Worm (Caenorhabditis elegans): ENCODE results near the gene srt-31.

srt-31 gene

DNA sequence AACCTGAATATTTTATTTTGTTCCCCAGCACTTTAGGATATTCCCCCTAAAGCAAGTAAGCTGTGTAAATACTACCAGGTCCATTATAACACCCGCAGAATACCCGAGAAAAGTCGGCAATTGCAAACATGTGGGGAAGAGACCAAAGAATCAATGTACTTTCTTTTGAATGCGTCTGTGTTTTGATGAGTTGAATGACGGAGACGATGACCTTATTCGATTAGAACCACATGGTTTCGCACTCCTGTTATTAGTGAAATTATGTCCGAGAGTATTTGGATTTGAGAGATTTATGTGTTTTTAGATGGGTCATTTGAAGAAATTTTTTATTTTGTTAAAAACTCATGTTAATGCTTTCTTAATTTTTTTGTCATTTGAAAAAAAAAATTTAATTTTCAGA lies 7.3 kb upstream of the srt-31 start:
- TF ChIP-seq ztf-29 (GFP tag; IDR thresholded peaks at IDR 0.05): no peak

DNA sequence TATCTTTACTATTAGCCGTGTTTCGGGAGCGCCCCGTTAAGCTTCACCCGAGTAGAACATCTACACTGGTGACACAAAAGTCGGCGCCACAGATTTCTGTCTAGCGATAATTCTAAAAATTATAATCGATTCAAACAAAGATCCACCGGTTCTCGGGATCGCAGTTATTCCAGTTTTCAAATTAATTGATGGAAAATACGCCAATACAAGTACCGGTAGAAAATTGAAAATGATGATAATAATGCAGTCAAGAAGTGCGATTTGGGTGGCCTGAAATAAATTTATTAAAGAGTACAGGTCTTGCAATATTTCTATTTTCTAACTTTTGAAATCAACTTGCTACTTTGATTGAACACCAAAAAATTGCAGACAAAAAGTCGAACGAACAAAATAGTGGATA lies 5.2 kb upstream of the srt-31 start:
- no peak for TF ChIP-seq cog-1 (tag; optimal IDR thresholded peaks at IDR 0.05)
- TF ChIP-seq tab-1 (GFP tag; IDR thresholded peaks at IDR 0.05): no peak
- no peak for TF ChIP-seq med-1 (GFP tag; optimal IDR thresholded peaks at IDR 0.05; ENCODE audit: insufficient read depth)
- no peak for TF ChIP-seq ref-1 (GFP tag; conservative IDR thresholded peaks at IDR 0.05)
- no peak for TF ChIP-seq T22C8.4 (GFP tag; IDR thresholded peaks at IDR 0.05)
- TF ChIP-seq ztf-29 (GFP tag; IDR thresholded peaks at IDR 0.05): no peak
- TF ChIP-seq ztf-23 (GFP tag; IDR thresholded peaks at IDR 0.05): no peak
- no peak for TF ChIP-seq klf-2 (GFP tag; conservative IDR thresholded peaks at IDR 0.05)
- no peak for TF ChIP-seq flt-1 (GFP tag; IDR thresholded peaks at IDR 0.05)

DNA sequence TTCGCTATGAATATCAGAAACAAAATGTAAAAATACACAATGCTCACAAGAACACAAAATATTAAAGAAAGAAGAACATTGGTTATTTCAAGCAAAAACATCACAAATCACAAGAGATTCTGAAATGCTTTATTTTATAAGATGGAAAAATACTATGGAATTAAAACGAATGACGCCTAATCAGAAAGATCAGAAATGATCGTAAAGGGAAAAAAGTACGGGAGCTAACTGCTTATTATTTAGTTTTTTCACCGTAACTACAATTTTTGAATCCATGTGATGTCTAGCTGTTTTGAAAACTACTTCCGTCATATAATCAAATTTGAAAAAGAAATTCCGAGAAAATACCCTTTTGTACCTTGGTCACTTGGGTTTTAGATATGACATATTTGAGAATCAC lies 4.2 kb upstream of the srt-31 start, which contains the start of gene srbc-57:
Gene srbc-57 (minus strand): TSS at position 101 of the 400 bp plus-strand sequence.
- no peak for TF ChIP-seq ref-1 (GFP tag; conservative IDR thresholded peaks at IDR 0.05)
- TF ChIP-seq ztf-23 (GFP tag; IDR thresholded peaks at IDR 0.05): no peak
- no peak for TF ChIP-seq ztf-29 (GFP tag; IDR thresholded peaks at IDR 0.05)
- no peak for TF ChIP-seq tab-1 (GFP tag; IDR thresholded peaks at IDR 0.05)
- no peak for TF ChIP-seq cog-1 (tag; optimal IDR thresholded peaks at IDR 0.05)
- TF ChIP-seq med-1 (GFP tag; optimal IDR thresholded peaks at IDR 0.05; ENCODE audit: insufficient read depth): no peak
- TF ChIP-seq klf-2 (GFP tag; conservative IDR thresholded peaks at IDR 0.05): no peak
- no peak for TF ChIP-seq T22C8.4 (GFP tag; IDR thresholded peaks at IDR 0.05)
- TF ChIP-seq flt-1 (GFP tag; IDR thresholded peaks at IDR 0.05): no peak

DNA sequence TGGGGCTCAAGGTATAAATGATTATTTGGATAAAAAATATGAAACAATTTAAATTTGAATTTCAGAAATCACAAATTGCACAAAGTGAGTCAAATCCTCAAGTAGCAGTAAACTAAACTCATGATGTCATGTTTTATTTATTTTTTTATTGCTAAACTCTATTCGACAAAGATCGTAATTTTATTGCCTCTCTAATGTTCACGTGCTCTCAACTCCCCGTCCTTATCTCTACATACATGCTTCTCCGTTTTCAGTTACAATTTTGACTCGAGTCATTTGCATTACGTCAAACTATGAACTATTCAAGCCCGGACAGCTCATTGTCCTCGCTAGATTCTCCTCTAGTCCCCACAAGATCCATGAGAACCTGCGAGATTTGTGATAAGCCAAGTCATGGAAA lies 1.8 kb downstream of the srt-31 start, which contains the start of gene nhr-99:
Gene nhr-99 (plus strand): TSS at position 263 of the 400 bp plus-strand sequence.
- no peak for TF ChIP-seq ztf-29 (GFP tag; IDR thresholded peaks at IDR 0.05)
- no peak for TF ChIP-seq cog-1 (tag; optimal IDR thresholded peaks at IDR 0.05)
- no peak for TF ChIP-seq ref-1 (GFP tag; conservative IDR thresholded peaks at IDR 0.05)
- no peak for TF ChIP-seq ztf-23 (GFP tag; IDR thresholded peaks at IDR 0.05)
- no peak for TF ChIP-seq flt-1 (GFP tag; IDR thresholded peaks at IDR 0.05)
- TF ChIP-seq T22C8.4 (GFP tag; IDR thresholded peaks at IDR 0.05): no peak
- TF ChIP-seq klf-2 (GFP tag; conservative IDR thresholded peaks at IDR 0.05): no peak
- TF ChIP-seq med-1 (GFP tag; optimal IDR thresholded peaks at IDR 0.05; ENCODE audit: insufficient read depth): no peak
- TF ChIP-seq tab-1 (GFP tag; IDR thresholded peaks at IDR 0.05): no peak

DNA sequence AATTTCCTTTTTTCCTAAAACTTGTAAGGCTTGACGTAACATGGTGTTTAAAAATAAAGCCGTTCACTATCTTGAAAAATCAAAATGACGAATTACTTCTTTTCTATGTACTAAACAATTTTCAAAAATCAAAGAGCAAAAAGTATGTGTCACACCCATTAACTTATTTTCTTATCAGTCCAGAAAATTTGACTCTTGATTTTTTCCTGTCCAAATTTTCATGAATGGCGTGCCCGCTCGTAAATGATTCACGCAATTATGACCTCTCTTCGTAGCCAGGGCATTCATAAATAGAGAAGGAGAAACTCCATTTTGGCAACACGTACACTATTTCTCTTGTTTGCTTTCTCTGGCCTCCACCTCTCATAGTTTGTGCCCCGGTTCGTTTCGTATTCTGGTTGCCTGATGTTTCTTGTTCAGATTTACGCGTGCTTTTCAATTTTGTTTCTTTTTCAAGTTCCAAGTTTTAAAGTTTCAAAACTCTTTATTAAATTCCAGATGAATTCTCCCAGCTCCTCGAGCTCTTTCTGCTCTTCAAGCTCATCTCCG lies 5.0 kb downstream of the srt-31 start, which contains the start of gene nhr-55:
Gene nhr-55 (plus strand): TSS at position 499 of the 549 bp plus-strand sequence.
- no peak for TF ChIP-seq cog-1 (tag; optimal IDR thresholded peaks at IDR 0.05)
- no peak for TF ChIP-seq ztf-23 (GFP tag; IDR thresholded peaks at IDR 0.05)
- TF ChIP-seq T22C8.4 (GFP tag; IDR thresholded peaks at IDR 0.05): no peak

DNA sequence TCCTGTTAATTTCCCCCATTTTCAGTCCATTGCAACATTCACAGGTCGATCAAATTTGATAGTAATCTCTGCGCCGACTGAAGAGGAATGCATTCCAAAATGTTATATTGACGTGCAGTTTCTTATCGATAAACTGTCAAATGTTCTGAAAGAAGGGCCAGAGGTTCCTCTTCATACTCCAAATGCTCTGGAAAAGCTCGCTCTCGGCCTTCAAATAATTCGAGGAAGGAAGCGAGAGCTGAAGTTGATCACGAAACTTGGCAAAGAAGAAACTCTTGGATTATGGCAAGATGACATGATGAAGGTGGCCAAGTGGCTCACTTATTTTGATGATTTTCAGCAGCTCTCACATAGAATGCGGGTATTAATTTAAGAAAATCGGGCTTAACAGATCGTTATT lies 6.4 kb downstream of the srt-31 start:
- TF ChIP-seq ref-1 (GFP tag; conservative IDR thresholded peaks at IDR 0.05): no peak
- TF ChIP-seq cog-1 (tag; optimal IDR thresholded peaks at IDR 0.05): no peak
- no peak for TF ChIP-seq klf-2 (GFP tag; conservative IDR thresholded peaks at IDR 0.05)
- no peak for TF ChIP-seq flt-1 (GFP tag; IDR thresholded peaks at IDR 0.05)
- TF ChIP-seq tab-1 (GFP tag; IDR thresholded peaks at IDR 0.05): no peak
- TF ChIP-seq ztf-29 (GFP tag; IDR thresholded peaks at IDR 0.05): no peak
- TF ChIP-seq ztf-23 (GFP tag; IDR thresholded peaks at IDR 0.05): no peak
- no peak for TF ChIP-seq T22C8.4 (GFP tag; IDR thresholded peaks at IDR 0.05)
- TF ChIP-seq med-1 (GFP tag; optimal IDR thresholded peaks at IDR 0.05; ENCODE audit: insufficient read depth): no peak

DNA sequence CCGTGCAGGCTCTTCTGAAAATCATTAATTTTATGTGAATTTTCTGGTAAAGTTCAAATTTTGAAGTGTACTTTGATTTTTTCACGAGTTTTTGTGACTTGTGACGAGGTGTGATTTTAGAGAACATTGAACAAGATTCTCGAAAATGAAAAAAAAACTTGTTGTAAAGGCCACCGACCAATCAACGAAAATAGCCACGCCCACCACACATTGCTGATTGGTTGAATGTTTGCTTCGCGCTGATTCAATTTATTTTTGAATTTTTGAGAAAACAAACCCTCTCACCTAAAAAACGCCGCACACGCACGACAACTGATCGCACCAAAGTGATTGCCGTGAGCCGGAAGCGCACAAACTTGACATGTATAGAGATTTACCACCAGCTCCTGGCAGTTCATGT lies 10.2 kb downstream of the srt-31 start:
- TF ChIP-seq ztf-29 (GFP tag; IDR thresholded peaks at IDR 0.05) (no peak), med-1 (GFP tag; optimal IDR thresholded peaks at IDR 0.05; ENCODE audit: insufficient read depth) (no peak), klf-2 (GFP tag; conservative IDR thresholded peaks at IDR 0.05) (no peak), T22C8.4 (GFP tag; IDR thresholded peaks at IDR 0.05) (no peak), ztf-23 (GFP tag; IDR thresholded peaks at IDR 0.05) (no peak), flt-1 (GFP tag; IDR thresholded peaks at IDR 0.05) (no peak)

DNA sequence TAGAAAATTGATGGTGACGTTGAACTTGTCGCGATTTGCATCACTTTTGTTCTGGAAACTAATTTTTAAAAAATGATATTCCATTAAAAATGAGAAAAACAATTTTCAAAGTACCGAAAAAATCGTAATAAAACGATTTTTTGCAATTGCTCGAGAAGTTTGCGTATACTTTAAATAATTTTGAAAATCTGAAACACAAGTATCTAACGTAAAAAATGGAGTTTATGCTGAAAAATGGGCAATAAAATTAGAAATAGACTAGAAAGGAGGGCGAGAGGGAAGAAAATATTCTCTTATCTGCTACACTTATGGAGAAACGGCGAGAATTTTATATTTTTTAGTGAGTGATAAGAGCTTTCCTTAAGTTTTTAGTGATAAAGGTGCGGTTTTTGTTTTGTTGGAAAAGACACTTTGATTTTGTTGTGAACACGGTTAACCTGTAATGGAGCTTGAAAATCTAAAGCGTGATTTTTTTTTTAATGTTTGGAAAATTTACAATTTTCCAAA lies 10.7 kb downstream of the srt-31 start, which contains the start of gene nhr-130:
Gene nhr-130 (minus strand): TSS at position 51 of the 507 bp plus-strand sequence.
- TF ChIP-seq flt-1 (GFP tag; IDR thresholded peaks at IDR 0.05): no peak
- no peak for TF ChIP-seq med-1 (GFP tag; optimal IDR thresholded peaks at IDR 0.05; ENCODE audit: insufficient read depth)

DNA sequence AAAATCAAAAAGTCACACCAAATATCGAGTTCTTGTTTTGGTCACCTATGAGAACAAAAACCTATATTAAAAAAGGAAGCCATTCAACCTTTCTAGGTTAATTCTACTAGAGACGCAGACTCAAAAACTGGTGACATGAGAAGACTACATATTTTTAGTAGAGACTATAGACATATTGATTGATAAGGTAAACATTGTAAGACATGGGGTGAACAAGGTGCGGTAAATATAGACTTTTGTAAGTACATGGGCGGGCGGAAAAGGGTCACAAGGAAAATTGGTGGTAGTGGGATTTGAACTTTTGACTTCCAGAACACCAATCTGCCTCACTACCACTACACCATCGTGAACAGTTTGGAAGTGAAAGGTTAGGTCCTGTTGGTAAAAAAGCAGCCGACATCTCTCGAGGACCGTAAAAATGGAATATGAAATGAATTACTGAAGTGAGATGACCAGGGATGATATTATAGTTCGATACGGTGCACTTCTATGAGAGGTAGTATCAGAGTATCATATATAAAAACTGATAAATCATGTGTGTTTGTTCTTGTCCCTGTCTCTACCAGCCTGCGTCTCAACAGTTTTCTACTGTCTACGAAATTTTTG lies 11.7 kb downstream of the srt-31 start, which contains the start of gene nhr-212:
Gene nhr-212 (plus strand): TSS at position 573 of the 606 bp plus-strand sequence.
- no peak for TF ChIP-seq flt-1 (GFP tag; IDR thresholded peaks at IDR 0.05)
- no peak for TF ChIP-seq med-1 (GFP tag; optimal IDR thresholded peaks at IDR 0.05; ENCODE audit: insufficient read depth)
- TF ChIP-seq ztf-29 (GFP tag; IDR thresholded peaks at IDR 0.05): no peak
- TF ChIP-seq klf-2 (GFP tag; conservative IDR thresholded peaks at IDR 0.05): no peak
- no peak for TF ChIP-seq T22C8.4 (GFP tag; IDR thresholded peaks at IDR 0.05)
- no peak for TF ChIP-seq ref-1 (GFP tag; conservative IDR thresholded peaks at IDR 0.05)
- no peak for TF ChIP-seq tab-1 (GFP tag; IDR thresholded peaks at IDR 0.05)
- no peak for TF ChIP-seq cog-1 (tag; optimal IDR thresholded peaks at IDR 0.05)
- no peak for TF ChIP-seq ztf-23 (GFP tag; IDR thresholded peaks at IDR 0.05)

DNA sequence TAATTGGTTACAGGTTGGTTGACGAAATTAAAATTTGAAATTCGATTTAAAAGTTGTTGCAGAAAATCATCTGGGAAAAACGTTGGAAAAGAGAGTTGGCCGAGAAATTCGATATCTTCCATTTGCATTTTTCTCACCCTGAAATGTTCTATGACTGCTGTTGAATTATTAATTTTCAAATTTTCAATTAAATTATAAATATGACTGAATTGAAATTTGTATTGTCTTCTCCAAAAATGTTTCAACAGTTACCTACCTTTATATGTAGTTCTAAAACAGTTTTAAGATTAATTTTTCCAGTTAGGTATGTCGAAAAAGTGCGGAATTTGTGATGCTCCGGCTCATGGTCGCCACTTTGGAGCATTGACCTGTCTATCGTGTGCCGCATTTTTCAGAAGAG lies 14.0 kb downstream of the srt-31 start, which contains the start of gene nhr-211:
Gene nhr-211 (plus strand): TSS at position 301 of the 400 bp plus-strand sequence.
- no peak for TF ChIP-seq tab-1 (GFP tag; IDR thresholded peaks at IDR 0.05)
- no peak for TF ChIP-seq ztf-23 (GFP tag; IDR thresholded peaks at IDR 0.05)
- TF ChIP-seq klf-2 (GFP tag; conservative IDR thresholded peaks at IDR 0.05): no peak
- TF ChIP-seq cog-1 (tag; optimal IDR thresholded peaks at IDR 0.05): no peak
- no peak for TF ChIP-seq ztf-29 (GFP tag; IDR thresholded peaks at IDR 0.05)
- no peak for TF ChIP-seq T22C8.4 (GFP tag; IDR thresholded peaks at IDR 0.05)
- TF ChIP-seq med-1 (GFP tag; optimal IDR thresholded peaks at IDR 0.05; ENCODE audit: insufficient read depth): no peak
- no peak for TF ChIP-seq ref-1 (GFP tag; conservative IDR thresholded peaks at IDR 0.05)
- TF ChIP-seq flt-1 (GFP tag; IDR thresholded peaks at IDR 0.05): no peak
